Fruit fly (Drosophila melanogaster): ENCODE measurements around the gene CG45075.

The CG45075 gene

dm6 chr2L:6070656-6071231 is 20.5 kb upstream of the CG45075 start, which contains the start of the genes CG9154 and Kr-h2:
CG9154 (minus strand) TSS chr2L:6070686.
Kr-h2 (plus strand) TSS chr2L:6070990.
- no peak for TF ChIP-seq noc (tag; optimal IDR thresholded peaks at IDR 0.05)

DNA sequence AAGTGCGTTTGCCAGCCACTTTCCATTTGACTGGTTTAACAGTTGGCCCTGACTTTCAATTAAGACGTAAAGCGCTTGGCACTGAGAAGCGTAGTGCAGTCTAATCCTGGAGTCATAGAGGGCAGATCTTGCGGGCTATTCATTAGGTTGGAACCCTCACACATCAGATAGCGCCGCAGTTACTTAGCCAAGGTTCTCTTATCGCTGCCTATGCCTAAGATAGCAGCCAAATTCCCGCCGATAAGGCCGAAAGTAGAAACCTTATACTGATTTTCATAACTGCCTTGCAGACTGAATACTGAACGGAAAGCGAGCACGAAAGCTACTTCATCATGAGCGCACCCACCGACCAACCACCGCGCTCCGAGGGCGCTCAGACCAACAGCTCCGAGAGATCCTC is 19.1 kb upstream of the CG45075 start:
- TF ChIP-seq noc (tag; optimal IDR thresholded peaks at IDR 0.05), result no peak

- no peak for TF ChIP-seq noc (tag; optimal IDR thresholded peaks at IDR 0.05)
Measured at dm6 chr2L:6073894-6074293, 17.3 kb upstream of the CG45075 start.

dm6 chr2L:6074314-6074713 is 16.9 kb upstream of the CG45075 start:
- no peak for TF ChIP-seq noc (tag; optimal IDR thresholded peaks at IDR 0.05)

dm6 chr2L:6075345-6075744 is 15.9 kb upstream of the CG45075 start:
- TF ChIP-seq noc (tag; optimal IDR thresholded peaks at IDR 0.05), result no peak

DNA sequence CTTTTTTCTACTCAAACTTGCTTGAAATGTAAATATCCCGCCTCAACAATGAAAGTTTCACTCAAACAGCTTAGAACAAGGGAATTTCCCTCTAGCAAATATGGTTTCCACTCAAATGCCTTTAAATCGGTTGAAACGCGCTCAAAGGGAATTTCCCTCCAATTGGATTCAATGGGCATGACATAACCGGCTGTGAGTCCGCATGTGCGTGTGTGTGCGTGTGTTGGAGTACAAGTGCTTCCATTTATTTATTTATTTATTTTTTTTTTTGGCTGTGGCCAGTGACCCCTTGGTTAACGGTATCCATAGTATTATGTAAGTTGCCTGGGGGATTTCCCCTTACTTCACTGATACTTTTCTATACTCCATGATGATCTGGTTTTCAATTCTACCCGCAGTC is 15.1 kb upstream of the CG45075 start:
- TF ChIP-seq noc (tag; optimal IDR thresholded peaks at IDR 0.05), result no peak

DNA sequence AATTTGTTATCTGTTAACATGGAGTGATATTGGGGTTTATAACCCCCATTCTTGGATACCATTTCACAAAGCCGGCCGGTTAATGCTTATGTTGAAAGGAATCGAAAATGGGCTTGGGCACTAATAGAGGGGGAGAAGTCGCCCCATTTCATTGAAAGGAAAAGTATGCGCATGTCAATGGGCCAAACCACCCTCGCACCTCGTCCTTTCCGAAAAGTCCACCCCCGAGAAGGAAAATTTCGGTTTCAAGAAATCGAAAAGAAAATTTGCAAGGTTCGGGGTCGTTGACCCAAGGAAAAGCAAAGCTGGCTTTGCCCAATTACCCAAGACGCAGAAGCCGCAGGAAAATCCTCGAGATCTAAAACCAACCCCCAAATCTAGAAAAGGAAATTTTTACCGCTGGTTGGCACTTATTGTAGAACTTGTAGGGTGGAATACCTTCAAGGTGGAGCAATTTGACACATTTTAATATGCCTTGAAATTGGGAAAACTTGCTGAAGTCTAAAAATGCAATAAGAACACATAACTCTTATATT is 14.3 kb upstream of the CG45075 start:
- no peak for TF ChIP-seq noc (tag; optimal IDR thresholded peaks at IDR 0.05)

DNA sequence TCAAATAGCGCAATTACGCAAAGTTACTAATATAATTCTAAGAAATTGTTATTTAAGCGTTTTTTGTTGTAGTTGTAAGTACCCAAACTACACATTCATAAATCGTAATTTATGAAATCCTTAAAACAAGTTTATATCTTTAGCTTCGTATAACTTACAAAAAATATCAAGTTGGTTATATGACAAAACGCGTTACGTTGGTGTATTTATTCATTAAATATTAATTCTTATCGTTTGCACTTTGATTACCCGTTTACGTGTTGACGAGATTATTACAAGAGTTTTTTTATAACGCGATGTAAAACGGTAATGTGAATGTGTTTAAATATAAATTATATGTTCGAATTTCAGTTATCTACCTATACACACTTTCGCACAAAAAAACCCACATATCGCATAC is 13.6 kb upstream of the CG45075 start:
- no peak for TF ChIP-seq noc (tag; optimal IDR thresholded peaks at IDR 0.05)

DNA sequence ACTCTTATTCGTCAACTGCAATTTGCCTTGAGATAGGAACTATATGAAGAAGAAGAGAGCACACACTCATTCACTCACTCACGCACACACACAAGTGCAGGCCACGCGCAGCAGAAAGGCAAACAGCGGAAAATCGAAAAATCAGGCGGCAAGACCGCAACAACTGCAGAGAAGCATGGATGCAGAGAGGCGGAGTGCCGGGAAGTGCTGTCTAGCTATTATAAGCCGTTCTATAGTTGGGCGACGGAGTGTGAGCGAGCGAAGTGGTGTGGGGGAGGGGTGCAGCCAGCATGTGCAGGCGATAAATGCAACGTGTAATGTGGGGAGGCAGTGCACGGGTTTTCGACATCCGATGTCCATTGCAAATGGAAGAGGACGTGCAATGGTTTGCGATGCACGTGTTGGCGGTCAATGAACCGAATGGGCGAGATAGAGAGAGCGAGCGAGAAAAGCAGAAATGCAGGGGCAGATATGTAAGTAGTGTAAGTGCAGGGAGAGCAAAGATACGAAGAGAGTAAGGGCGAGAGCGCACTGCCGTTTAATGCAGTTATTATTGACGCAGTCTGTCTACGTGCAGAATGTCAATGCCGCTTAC is 12.4 kb upstream of the CG45075 start:
- TF ChIP-seq noc (tag; optimal IDR thresholded peaks at IDR 0.05), result no peak

dm6 chr2L:6080329-6080728 is 10.9 kb upstream of the CG45075 start:
- no peak for TF ChIP-seq noc (tag; optimal IDR thresholded peaks at IDR 0.05)

dm6 chr2L:6081134-6081832 is 9.9 kb upstream of the CG45075 start:
- no peak for TF ChIP-seq noc (tag; optimal IDR thresholded peaks at IDR 0.05)

DNA sequence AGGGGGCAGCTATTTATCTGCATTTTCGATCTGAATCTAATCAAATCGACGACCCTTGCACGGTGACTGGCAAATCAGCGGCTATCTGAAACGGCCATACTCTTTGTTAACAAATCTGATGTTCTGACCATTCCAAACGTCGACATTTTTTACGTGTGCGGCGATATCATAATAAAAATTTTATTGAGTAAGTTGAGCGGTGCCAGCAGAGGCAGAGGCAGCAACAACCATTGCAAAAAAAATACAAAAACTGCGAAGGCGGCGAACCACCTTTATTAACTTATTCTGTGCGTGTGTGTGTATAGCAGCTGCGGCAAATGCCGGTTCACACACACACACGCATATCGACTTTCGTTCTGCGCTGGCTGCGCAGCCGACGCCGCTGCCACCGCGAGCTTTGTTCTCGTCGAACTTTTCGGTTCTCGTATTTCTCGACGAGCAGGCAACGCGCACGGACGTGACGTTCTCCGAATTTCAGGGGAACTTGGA is 9.0 kb upstream of the CG45075 start, which contains the start of gene Kr-h1:
TSS of gene Kr-h1 (plus strand) at position 447 of the 489 bp plus-strand sequence.
- TF ChIP-seq noc (tag; optimal IDR thresholded peaks at IDR 0.05), result no peak

- peak; percentile 54 for TF ChIP-seq noc (tag; optimal IDR thresholded peaks at IDR 0.05)
Measured at dm6 chr2L:6082936-6083627, 8.1 kb upstream of the CG45075 start.

DNA sequence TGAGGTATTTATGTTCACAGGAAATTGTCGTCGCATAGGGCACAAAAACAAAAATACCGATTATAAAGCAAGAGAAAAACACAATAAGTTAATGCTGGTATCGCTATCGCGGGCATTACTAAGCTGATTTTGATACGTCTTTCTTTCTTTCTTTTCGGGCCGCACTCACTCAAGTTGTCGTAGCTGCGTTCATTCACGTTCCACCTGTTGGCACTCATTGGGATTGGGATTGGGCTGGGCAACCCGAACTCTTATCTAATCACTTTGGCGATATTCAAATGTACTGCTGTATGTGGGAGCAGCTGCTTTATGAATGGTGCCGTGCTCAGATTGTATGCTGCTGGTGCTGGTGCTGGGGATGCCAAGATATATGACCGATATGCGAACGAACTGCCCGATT is 6.5 kb upstream of the CG45075 start:
- no peak for TF ChIP-seq noc (tag; optimal IDR thresholded peaks at IDR 0.05)

dm6 chr2L:6085733-6086317 is 5.4 kb upstream of the CG45075 start:
- peak; percentile 58 for TF ChIP-seq noc (tag; optimal IDR thresholded peaks at IDR 0.05)

dm6 chr2L:6086771-6087170 is 4.4 kb upstream of the CG45075 start:
- no peak for TF ChIP-seq noc (tag; optimal IDR thresholded peaks at IDR 0.05)

All from whole organism, larva.